Worm (Caenorhabditis elegans) whole organism, young adult: ENCODE data around the gene pyc-1.

Experiments
- C06A6.2 ChIP-seq: fragments of 200-800 bp; sonication (Bioruptor generic); conservative IDR thresholded peaks from 2 replicates; pipeline ENCODE4 v1.3.6; 2022; ENCODE audit warnings: missing genetic modification characterization, missing compliant biosample characterization
- C17E4.6 ChIP-seq: fragments of 200-800 bp; sonication (Bioruptor generic); IDR thresholded peaks from 2 replicates; pipeline ENCODE4 v1.3.6; 2022; ENCODE audit warnings: missing genetic modification reagents, missing genetic modification characterization, missing compliant biosample characterization
- F10E7.11 ChIP-seq: sonication (generic microtip); optimal IDR thresholded peaks from 2 replicates; lab custom pipeline; 2017; ENCODE audit warnings: mild to moderate bottlenecking, missing genetic modification characterization, moderate library complexity, missing compliant biosample characterization
- F33H1.4 ChIP-seq: fragments of 200-800 bp; sonication (Bioruptor generic); IDR thresholded peaks from 2 replicates; pipeline ENCODE4 v1.3.6; 2022; ENCODE audit warnings: missing genetic modification reagents, missing genetic modification characterization, missing compliant biosample characterization
- F39B2.1 ChIP-seq: fragments of 200-800 bp; sonication (Bioruptor generic); IDR thresholded peaks from 2 replicates; pipeline ENCODE4 v1.3.6; 2022; ENCODE audit warnings: missing genetic modification reagents, missing genetic modification characterization, missing compliant biosample characterization
- F49E8.2 ChIP-seq: sonication (generic microtip); optimal IDR thresholded peaks from 3 replicates; lab custom pipeline; 2017; ENCODE audit warnings: missing genetic modification characterization, mild to moderate bottlenecking, missing compliant biosample characterization, antibody characterized with exemption, moderate library complexity; ENCODE audit not compliant: insufficient read depth
- F57A8.1 ChIP-seq: fragments of 200-800 bp; sonication (Bioruptor generic); optimal IDR thresholded peaks from 2 replicates; lab custom pipeline; 2018; ENCODE audit warnings: mild to moderate bottlenecking, missing genetic modification characterization, moderate library complexity, missing compliant biosample characterization
- Y53F4B.3 ChIP-seq: fragments of 200-800 bp; sonication (Bioruptor generic); IDR thresholded peaks from 2 replicates; pipeline ENCODE4 v1.3.6; 2022; ENCODE audit warnings: missing genetic modification reagents, missing genetic modification characterization, missing compliant biosample characterization
- Y95B8A.8 ChIP-seq: fragments of 200-800 bp; sonication (Bioruptor generic); IDR thresholded peaks from 2 replicates; pipeline ENCODE4 v1.3.6; 2022; ENCODE audit warnings: missing genetic modification reagents, missing genetic modification characterization, missing compliant biosample characterization
- attf-3 ChIP-seq: fragments of 200-800 bp; sonication (Bioruptor generic); conservative IDR thresholded peaks from 2 replicates; pipeline ENCODE4 v1.3.6; 2022; ENCODE audit warnings: missing genetic modification reagents, missing genetic modification characterization, missing compliant biosample characterization
- bed-1 ChIP-seq: fragments of 200-800 bp; sonication (Bioruptor generic); IDR thresholded peaks from 2 replicates; pipeline ENCODE4 v1.3.6; 2022; ENCODE audit warnings: missing genetic modification reagents, missing genetic modification characterization, missing compliant biosample characterization
- bed-2 ChIP-seq: fragments of 200-800 bp; sonication (Bioruptor generic); IDR thresholded peaks from 2 replicates; pipeline ENCODE4 v1.3.6; 2022; ENCODE audit warnings: missing genetic modification reagents, missing genetic modification characterization, missing compliant biosample characterization
- ccch-3 ChIP-seq: fragments of 200-800 bp; sonication (Bioruptor generic); optimal IDR thresholded peaks from 2 replicates; lab custom pipeline; 2018; ENCODE audit warnings: mild to moderate bottlenecking, missing genetic modification characterization, missing compliant biosample characterization
- cebp-1 ChIP-seq, 2 experiments: fragments of 200-800 bp in 1 of 2; sonication (Bioruptor generic) in 1 of 2; sonication (generic microtip) in 1 of 2; IDR thresholded peaks in 1 of 2; optimal IDR thresholded peaks in 1 of 2; 2 replicates each; pipeline versions ENCODE4 v1.3.6 to Lab custom; 2017 to 2022; ENCODE audit warnings: missing compliant biosample characterization in 2 of 2, missing genetic modification characterization in 2 of 2, mild to moderate bottlenecking in 1 of 2, missing genetic modification reagents in 1 of 2, moderate library complexity in 1 of 2
- ceh-58 ChIP-seq: fragments of 200-800 bp; sonication (Bioruptor generic); IDR thresholded peaks from 2 replicates; pipeline ENCODE4 v1.3.6; 2022; ENCODE audit warnings: missing genetic modification characterization, missing compliant biosample characterization
- ceh-79 ChIP-seq: sonication (generic microtip); optimal IDR thresholded peaks from 2 replicates; lab custom pipeline; 2017; ENCODE audit warnings: mild to moderate bottlenecking, missing genetic modification characterization, missing compliant biosample characterization
- dox-1 ChIP-seq: fragments of 200-800 bp; sonication (Bioruptor generic); IDR thresholded peaks from 2 replicates; pipeline ENCODE4 v1.3.6; 2022; ENCODE audit warnings: missing genetic modification reagents, missing genetic modification characterization, missing compliant biosample characterization
- egrh-3 ChIP-seq: fragments of 200-800 bp; sonication (Bioruptor generic); IDR thresholded peaks from 2 replicates; pipeline ENCODE4 v1.3.6; 2022; ENCODE audit warnings: missing genetic modification reagents, missing genetic modification characterization, missing compliant biosample characterization
- ets-4 ChIP-seq: fragments of 200-800 bp; sonication (Bioruptor generic); optimal IDR thresholded peaks from 2 replicates; lab custom pipeline; 2018; ENCODE audit warnings: mild to moderate bottlenecking, missing genetic modification characterization, missing compliant biosample characterization
- fkh-3 ChIP-seq: sonication (generic microtip); optimal IDR thresholded peaks from 2 replicates; lab custom pipeline; 2016; ENCODE audit warnings: mild to moderate bottlenecking, missing genetic modification characterization, missing compliant biosample characterization
- him-1 ChIP-seq: sonication (generic microtip); optimal IDR thresholded peaks from 2 replicates; lab custom pipeline; 2016; ENCODE audit warnings: missing genotype, missing genetic modification reagents, missing genetic modification characterization, missing compliant biosample characterization
- hlh-12 ChIP-seq: sonication (generic microtip); optimal IDR thresholded peaks from 2 replicates; lab custom pipeline; 2016; ENCODE audit warnings: missing genetic modification characterization, missing compliant biosample characterization
- hmg-1.2 ChIP-seq: fragments of 200-800 bp; sonication (Bioruptor generic); IDR thresholded peaks from 2 replicates; pipeline ENCODE4 v1.3.6; 2022; ENCODE audit warnings: missing genetic modification reagents, missing genetic modification characterization, missing compliant biosample characterization
- lin-35 ChIP-seq, 3 experiments: fragments of 150-350 bp in 2 of 3; sonication (generic microtip) in 1 of 3; optimal IDR thresholded peaks; 2 replicates each; lab custom pipeline; 2014 to 2018; ENCODE audit warnings: missing biosample characterization in 3 of 3, missing genetic modification characterization in 3 of 3, missing genetic modification reagents in 3 of 3
- lin-40 ChIP-seq: sonication (generic microtip); optimal IDR thresholded peaks from 2 replicates; lab custom pipeline; 2016; ENCODE audit warnings: missing genetic modification characterization, mild to moderate bottlenecking, missing compliant biosample characterization, missing genotype, missing genetic modification reagents
- nhr-120 ChIP-seq: fragments of 200-800 bp; sonication (Bioruptor generic); IDR thresholded peaks from 2 replicates; pipeline ENCODE4 v1.3.6; 2022; ENCODE audit warnings: missing genetic modification characterization, missing compliant biosample characterization
- pha-4 ChIP-seq: fragments of 150-350 bp; sonication (generic microtip); optimal IDR thresholded peaks from 2 replicates; lab custom pipeline; 2014; ENCODE audit warnings: missing biosample characterization, missing genetic modification reagents, missing genetic modification characterization
- rcor-1 ChIP-seq: fragments of 200-800 bp; sonication (Bioruptor generic); IDR thresholded peaks from 2 replicates; pipeline ENCODE4 v1.3.6; 2022; ENCODE audit warnings: missing genetic modification reagents, missing genetic modification characterization, missing compliant biosample characterization
- sdz-38 ChIP-seq: sonication (generic microtip); optimal IDR thresholded peaks from 2 replicates; lab custom pipeline; 2016; ENCODE audit warnings: missing genotype, missing genetic modification characterization, missing compliant biosample characterization
- snpc-1.1 ChIP-seq: sonication (generic microtip); optimal IDR thresholded peaks from 2 replicates; lab custom pipeline; 2017; ENCODE audit warnings: missing genetic modification characterization, mild to moderate bottlenecking, missing compliant biosample characterization, antibody characterized with exemption, moderate library complexity, missing genotype, missing genetic modification reagents; ENCODE audit not compliant: insufficient read depth
- snpc-4 ChIP-seq, 5 experiments: fragments of 150-350 bp in 1 of 5; sonication (generic microtip) in 4 of 5; optimal IDR thresholded peaks; 2 replicates each; lab custom pipeline; 2014 to 2018; ENCODE audit warnings: missing genetic modification characterization in 5 of 5, missing biosample characterization in 3 of 5, antibody characterized with exemption in 2 of 5, mild to moderate bottlenecking in 2 of 5, missing compliant biosample characterization in 2 of 5, missing genotype in 2 of 5, moderate library complexity in 2 of 5, missing genetic modification reagents in 1 of 5
- tlf-1 ChIP-seq: fragments of 200-800 bp; sonication (Bioruptor generic); optimal IDR thresholded peaks from 2 replicates; lab custom pipeline; 2018; ENCODE audit warnings: mild to moderate bottlenecking, missing genetic modification characterization, missing compliant biosample characterization
- ztf-18 ChIP-seq: sonication (generic microtip); optimal IDR thresholded peaks from 2 replicates; lab custom pipeline; 2016; ENCODE audit warnings: missing genotype, mild to moderate bottlenecking, missing genetic modification characterization, missing compliant biosample characterization
- ztf-26 ChIP-seq: sonication (generic microtip); optimal IDR thresholded peaks from 2 replicates; lab custom pipeline; 2017; ENCODE audit warnings: missing genetic modification characterization, missing compliant biosample characterization
- ztf-6 ChIP-seq: fragments of 200-800 bp; sonication (Bioruptor generic); IDR thresholded peaks from 2 replicates; pipeline ENCODE4 v1.3.6; 2022; ENCODE audit warnings: missing genetic modification reagents, missing genetic modification characterization, missing compliant biosample characterization

The pyc-1 gene

DNA sequence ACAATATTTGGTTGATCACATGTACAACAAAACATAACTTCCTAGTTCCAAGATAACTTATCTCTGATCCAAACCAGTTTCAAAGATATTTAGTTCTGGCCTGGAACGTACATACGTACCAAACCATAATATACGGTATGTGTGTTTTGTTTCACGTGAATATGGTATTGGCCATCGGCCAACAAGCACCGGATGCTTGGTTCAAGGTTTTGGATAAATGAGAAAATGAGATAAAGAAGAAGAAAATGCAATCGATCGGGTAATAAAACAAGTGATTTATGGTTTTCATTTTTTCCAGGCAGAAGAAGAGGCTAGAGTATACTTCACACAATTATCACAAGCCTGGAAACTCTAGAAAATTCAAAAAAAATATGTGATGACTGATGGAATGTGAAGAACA, 27.0 kb downstream of the pyc-1 start (continued):
- TF ChIP-seq snpc-4 (GFP tag; optimal IDR thresholded peaks at IDR 0.05; lab: Kevin White, UChicago) (no peak), snpc-4 (tag; optimal IDR thresholded peaks at IDR 0.05; lab: Kevin White, UChicago) (no peak), C06A6.2 (no peak), dox-1 (no peak), snpc-1.1 (tag; lab: Kevin White, UChicago) (no peak)
- TF ChIP-seq, all 124 proteins: peak for 0

ce11 chrV:11794172-11794571, 28.2 kb downstream of the pyc-1 start:
- no peak for TF ChIP-seq bed-1 (GFP tag; lab: Robert Waterston, UW)
- TF ChIP-seq fkh-3: no peak
- TF ChIP-seq ztf-6: no peak
- no peak for TF ChIP-seq ceh-58 (GFP tag; lab: Robert Waterston, UW)
- no peak for TF ChIP-seq Y53F4B.3
- TF ChIP-seq lin-35 (GFP tag; optimal IDR thresholded peaks at IDR 0.05; lab: Kevin White, UChicago): no peak
- TF ChIP-seq cebp-1 (GFP tag; IDR thresholded peaks at IDR 0.05; lab: Robert Waterston, UW): no peak
- no peak for TF ChIP-seq cebp-1 (tag; optimal IDR thresholded peaks at IDR 0.05; lab: Kevin White, UChicago)
- TF ChIP-seq attf-3 (GFP tag; lab: Robert Waterston, UW): no peak
- TF ChIP-seq tlf-1 (GFP tag; lab: Kevin White, UChicago): no peak
- no peak for TF ChIP-seq ets-4
- TF ChIP-seq F39B2.1: no peak
- TF ChIP-seq ceh-79: no peak
- TF ChIP-seq lin-40 (tag; lab: Kevin White, UChicago): no peak
- no peak for TF ChIP-seq bed-2 (GFP tag; lab: Robert Waterston, UW)
- TF ChIP-seq snpc-4 (GFP tag; optimal IDR thresholded peaks at IDR 0.05; lab: Kevin White, UChicago): no peak
- TF ChIP-seq snpc-4 (tag; optimal IDR thresholded peaks at IDR 0.05; lab: Kevin White, UChicago): no peak
- TF ChIP-seq F57A8.1: no peak
- no peak for TF ChIP-seq sdz-38 (tag; lab: Kevin White, UChicago)
- no peak for TF ChIP-seq F33H1.4 (GFP tag; lab: Robert Waterston, UW)
- TF ChIP-seq hmg-1.2 (GFP tag; lab: Robert Waterston, UW): no peak
- TF ChIP-seq, all 124 proteins: peak for 0

- TF ChIP-seq C17E4.6 (GFP tag; lab: Robert Waterston, UW) (no peak), cebp-1 (GFP tag; IDR thresholded peaks at IDR 0.05; lab: Robert Waterston, UW) (no peak), cebp-1 (tag; optimal IDR thresholded peaks at IDR 0.05; lab: Kevin White, UChicago) (no peak), snpc-1.1 (tag; lab: Kevin White, UChicago) (no peak), nhr-120 (GFP tag; lab: Robert Waterston, UW) (no peak), F49E8.2 (tag; lab: Kevin White, UChicago) (no peak), him-1 (tag; lab: Kevin White, UChicago) (no peak), ccch-3 (no peak), F10E7.11 (tag; lab: Kevin White, UChicago) (no peak), ztf-18 (tag; lab: Kevin White, UChicago) (no peak), rcor-1 (GFP tag; lab: Robert Waterston, UW) (no peak), ztf-26 (tag; lab: Kevin White, UChicago) (no peak), Y95B8A.8 (no peak), hlh-12 (tag; lab: Kevin White, UChicago) (no peak), egrh-3 (GFP tag; lab: Robert Waterston, UW) (no peak), bed-2 (GFP tag; lab: Robert Waterston, UW) (no peak), pha-4 (tag; lab: Kevin White, UChicago) (no peak)
These were observed 32.9 kb downstream of the pyc-1 start, which contains the start of gene D2023.1 for ce11 chrV:11789474-11789873. Gene D2023.1, plus strand, starts transcription at chrV:11789550.
